Worm (Caenorhabditis elegans) whole organism, early embryonic: ENCODE measurements around the gene C48B4.12.

Source experiments
- B0310.2 ChIP-seq: sonication (generic microtip); optimal IDR thresholded peaks from 2 replicates; lab custom pipeline; 2016; ENCODE audit warnings: mild to moderate bottlenecking, missing genetic modification characterization, missing compliant biosample characterization
- aly-1 ChIP-seq: sonication (generic microtip); optimal IDR thresholded peaks from 2 replicates; lab custom pipeline; 2016; ENCODE audit warnings: missing genetic modification characterization, missing compliant biosample characterization
- ama-1 ChIP-seq: fragments of 150-350 bp; optimal IDR thresholded peaks from 2 replicates; lab custom pipeline; 2014
- flt-1 ChIP-seq: fragments of 200-800 bp; sonication (Bioruptor generic); IDR thresholded peaks from 2 replicates; pipeline ENCODE4 v1.3.6; 2022; ENCODE audit warnings: missing genetic modification characterization, missing compliant biosample characterization
- hmbx-1 ChIP-seq: sonication (generic microtip); optimal IDR thresholded peaks from 2 replicates; lab custom pipeline; 2016; ENCODE audit warnings: mild to moderate bottlenecking, missing genetic modification characterization, missing compliant biosample characterization
- hnd-1 ChIP-seq: sonication (generic microtip); optimal IDR thresholded peaks from 2 replicates; lab custom pipeline; 2016; ENCODE audit warnings: missing genetic modification characterization, missing compliant biosample characterization
- pes-1 ChIP-seq: fragments of 200-800 bp; sonication (Bioruptor generic); IDR thresholded peaks from 2 replicates; pipeline ENCODE4 v1.3.6; 2022; ENCODE audit warnings: missing genetic modification reagents, missing genetic modification characterization, missing compliant biosample characterization
- tbx-11 ChIP-seq: fragments of 200-800 bp; sonication (Bioruptor generic); IDR thresholded peaks from 2 replicates; pipeline ENCODE4 v1.3.6; 2022; ENCODE audit warnings: missing genetic modification characterization, missing compliant biosample characterization
- tra-4 ChIP-seq: sonication (generic microtip); optimal IDR thresholded peaks from 2 replicates; lab custom pipeline; 2017; ENCODE audit warnings: missing genetic modification characterization, missing compliant biosample characterization

- TF ChIP-seq ama-1 = no peak
- TF ChIP-seq aly-1 (tag; lab: Kevin White, UChicago) = no peak
- no peak for TF ChIP-seq flt-1 (GFP tag; lab: Robert Waterston, UW)
- TF ChIP-seq hmbx-1 = no peak
- no peak for TF ChIP-seq hnd-1
- TF ChIP-seq tbx-11 (GFP tag; lab: Robert Waterston, UW) = no peak
- no peak for TF ChIP-seq tra-4 (tag; lab: Kevin White, UChicago)
- no peak for TF ChIP-seq pes-1 (GFP tag; lab: Robert Waterston, UW)
- no peak for TF ChIP-seq B0310.2
These were observed 20.6 kb downstream of the C48B4.12 start for ce11 chrIII:9617599-9618262.
